Worm (Caenorhabditis elegans): ENCODE measurements around the gene C44H4.6.

C44H4.6 gene

DNA sequence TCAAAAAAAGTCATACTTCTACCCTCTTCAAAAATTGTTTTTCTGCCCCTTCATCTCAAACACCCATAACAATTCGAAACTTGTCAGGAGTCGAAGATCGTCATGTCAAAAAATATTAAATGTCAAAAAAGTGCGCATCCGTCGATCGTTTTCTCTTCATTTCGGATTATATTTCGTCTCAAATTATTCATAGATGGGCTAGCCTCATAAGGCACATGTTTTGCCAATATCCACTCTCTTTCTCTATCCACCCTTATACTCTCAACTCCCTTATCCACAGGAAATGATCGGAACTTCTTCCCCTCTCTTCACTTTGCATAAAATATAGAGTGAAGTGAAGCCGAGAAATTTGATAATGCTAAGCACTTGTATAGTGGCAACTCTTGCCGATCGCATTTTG is 34.5 kb upstream of the C44H4.6 start:
- no peak for TF ChIP-seq syd-9 (tag; optimal IDR thresholded peaks at IDR 0.05)
- no peak for TF ChIP-seq mec-3 (tag; optimal IDR thresholded peaks at IDR 0.05; ENCODE audit: borderline replicate concordance)
- TF ChIP-seq unc-42 (tag; optimal IDR thresholded peaks at IDR 0.05): peak; percentile 47

DNA sequence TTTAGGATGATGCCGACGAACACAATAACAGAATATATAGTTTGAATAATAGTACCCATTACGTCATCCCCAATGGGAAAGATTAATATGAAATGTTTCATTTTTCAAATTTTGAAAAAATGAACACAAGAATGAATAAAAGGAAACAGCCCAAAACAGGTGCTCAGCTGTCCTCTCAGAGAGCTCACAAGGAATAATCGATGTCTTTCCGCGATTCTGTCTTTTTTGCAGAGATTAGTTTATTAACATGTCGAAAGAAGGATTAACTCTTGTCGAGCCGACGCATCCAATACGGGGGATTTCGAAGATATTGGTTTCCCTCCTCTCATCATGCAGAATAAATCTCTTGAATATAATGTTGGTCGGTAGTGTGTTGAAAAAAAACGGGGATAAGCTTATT is 29.7 kb upstream of the C44H4.6 start, which contains the start of gene F54E4.2:
F54E4.2 (minus strand) TSS at position 101 of the 400 bp plus-strand sequence.
- TF ChIP-seq madf-2 (tag; optimal IDR thresholded peaks at IDR 0.05) (no peak), ceh-22 (tag; optimal IDR thresholded peaks at IDR 0.05) (no peak), eyg-1 (tag; optimal IDR thresholded peaks at IDR 0.05) (no peak), pros-1 (tag; optimal IDR thresholded peaks at IDR 0.05) (no peak), ceh-14 (tag; optimal IDR thresholded peaks at IDR 0.05) (no peak), hlh-6 (tag; optimal IDR thresholded peaks at IDR 0.05) (no peak), hlh-30 (tag; optimal IDR thresholded peaks at IDR 0.05; ENCODE audit: insufficient read depth) (no peak), ceh-34 (tag; optimal IDR thresholded peaks at IDR 0.05) (no peak), npax-4 (tag; optimal IDR thresholded peaks at IDR 0.05) (no peak)

DNA sequence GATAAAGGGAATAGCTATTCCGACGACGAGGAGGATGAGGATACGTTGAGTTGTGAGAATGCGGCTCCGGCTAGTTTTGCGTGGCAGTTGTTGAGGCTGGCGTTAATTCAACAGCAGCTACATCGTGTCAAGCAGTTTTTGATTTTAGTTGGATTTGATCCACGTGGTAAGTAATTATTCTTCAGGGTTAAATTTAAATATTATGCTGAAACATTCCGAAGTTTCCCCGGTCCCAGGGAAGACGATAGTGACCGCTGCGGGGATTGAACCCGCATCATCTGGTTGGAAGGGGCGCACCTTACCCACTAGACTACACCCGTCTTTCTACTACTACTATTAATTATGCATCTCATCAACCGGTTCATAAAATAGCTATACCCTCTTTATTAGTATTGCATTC is 22.1 kb upstream of the C44H4.6 start:
- TF ChIP-seq fkh-10 (GFP tag; optimal IDR thresholded peaks at IDR 0.05): no peak
- no peak for TF ChIP-seq elt-4 (tag; optimal IDR thresholded peaks at IDR 0.05)
- no peak for TF ChIP-seq unc-86 (tag; optimal IDR thresholded peaks at IDR 0.05)
- TF ChIP-seq ceh-9 (tag; optimal IDR thresholded peaks at IDR 0.05): no peak
- no peak for TF ChIP-seq ceh-31 (tag; optimal IDR thresholded peaks at IDR 0.05)
- TF ChIP-seq T23F11.4 (GFP tag; optimal IDR thresholded peaks at IDR 0.05): no peak
- TF ChIP-seq K02D7.2 (tag; optimal IDR thresholded peaks at IDR 0.05): no peak
- no peak for TF ChIP-seq ceh-22 (tag; optimal IDR thresholded peaks at IDR 0.05)
- TF ChIP-seq nhr-232 (tag; optimal IDR thresholded peaks at IDR 0.05): no peak
- no peak for TF ChIP-seq sox-2 (GFP tag; IDR thresholded peaks at IDR 0.05)
- no peak for TF ChIP-seq tbx-7 (tag; optimal IDR thresholded peaks at IDR 0.05)
- TF ChIP-seq npax-4 (tag; optimal IDR thresholded peaks at IDR 0.05): no peak
- no peak for TF ChIP-seq tbx-2 (tag; optimal IDR thresholded peaks at IDR 0.05)
- no peak for TF ChIP-seq lin-11 (tag; optimal IDR thresholded peaks at IDR 0.05)
- TF ChIP-seq ttx-3 (tag; optimal IDR thresholded peaks at IDR 0.05): no peak
- TF ChIP-seq hlh-15 (tag; optimal IDR thresholded peaks at IDR 0.05): no peak
- no peak for TF ChIP-seq fax-1 (tag; optimal IDR thresholded peaks at IDR 0.05)
- TF ChIP-seq hlh-30 (tag; optimal IDR thresholded peaks at IDR 0.05; ENCODE audit: insufficient read depth): no peak
- no peak for TF ChIP-seq zip-5 (tag; optimal IDR thresholded peaks at IDR 0.05)
- no peak for TF ChIP-seq ceh-45 (GFP tag; IDR thresholded peaks at IDR 0.05)

DNA sequence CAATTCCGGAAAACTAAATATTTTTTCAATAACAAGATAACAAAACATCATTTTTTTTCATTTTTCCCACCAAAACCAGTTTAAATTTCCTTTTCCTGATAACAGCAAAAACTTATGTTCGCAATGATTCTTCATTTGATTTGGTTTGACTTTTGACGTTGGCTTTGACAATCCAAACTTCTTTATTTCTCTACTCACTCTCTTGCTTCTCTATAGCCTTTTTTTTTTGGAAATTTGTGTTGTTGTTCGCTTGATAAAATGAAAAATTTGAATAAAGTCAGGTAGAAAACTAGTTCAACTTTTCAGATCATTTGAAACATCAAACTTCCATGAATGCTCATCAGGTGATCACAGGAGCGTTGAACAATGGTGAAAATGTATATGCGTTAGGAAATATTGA is 11.9 kb upstream of the C44H4.6 start, which contains the start of gene rbc-1:
rbc-1 (plus strand) TSS at position 301 of the 400 bp plus-strand sequence.
- TF ChIP-seq ceh-19 (GFP tag; optimal IDR thresholded peaks at IDR 0.05) (no peak), nhr-232 (tag; optimal IDR thresholded peaks at IDR 0.05) (no peak)

DNA sequence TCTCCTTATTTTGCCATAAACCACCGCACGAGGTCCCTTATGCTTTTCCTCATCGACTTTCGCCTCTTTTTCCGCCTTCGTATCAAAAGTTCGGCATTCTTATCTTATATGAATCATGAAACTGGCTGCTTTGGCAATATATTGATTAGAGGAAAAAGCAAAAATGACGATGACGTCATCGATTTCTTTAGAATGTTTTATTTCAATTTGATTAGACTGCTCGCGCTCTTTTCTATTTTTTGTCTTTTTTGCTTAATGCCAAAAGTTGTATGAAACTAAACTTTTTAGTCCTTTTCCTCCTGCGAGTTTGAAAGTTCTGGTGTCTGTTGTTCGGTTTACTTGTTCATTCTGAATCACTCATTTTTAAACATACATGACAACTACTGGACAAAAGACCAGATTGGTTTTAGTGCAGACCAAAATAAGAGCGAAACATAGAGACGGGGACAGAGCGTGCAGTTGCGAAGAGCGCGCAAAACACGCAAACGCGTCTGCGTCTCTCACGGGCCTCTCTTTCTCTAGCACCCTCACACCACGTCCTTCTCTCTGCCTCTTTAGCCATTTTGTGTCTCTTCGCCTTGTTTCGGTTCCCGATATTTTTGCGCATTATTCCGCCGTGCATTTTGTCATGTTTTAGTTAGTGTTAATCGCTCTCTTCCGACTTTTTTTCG is 11.1 kb upstream of the C44H4.6 start:
- TF ChIP-seq nhr-232 (tag; optimal IDR thresholded peaks at IDR 0.05) (no peak), tbx-7 (tag; optimal IDR thresholded peaks at IDR 0.05) (no peak), ahr-1 (tag; optimal IDR thresholded peaks at IDR 0.05) (no peak), nhr-11 (tag; optimal IDR thresholded peaks at IDR 0.05) (no peak), dmd-4 (tag; optimal IDR thresholded peaks at IDR 0.05; ENCODE audit: borderline replicate concordance) (no peak), F13H6.1 (tag; optimal IDR thresholded peaks at IDR 0.05) (no peak), ceh-2 (tag; optimal IDR thresholded peaks at IDR 0.05) (no peak), ref-2 (tag; optimal IDR thresholded peaks at IDR 0.05) (peak; percentile 43), ceh-14 (tag; optimal IDR thresholded peaks at IDR 0.05) (no peak), hlh-30 (tag; optimal IDR thresholded peaks at IDR 0.05; ENCODE audit: insufficient read depth) (peak; percentile 21), npax-4 (tag; optimal IDR thresholded peaks at IDR 0.05) (no peak), C38D4.7 (GFP tag; optimal IDR thresholded peaks at IDR 0.05) (no peak), gmeb-2 (tag; optimal IDR thresholded peaks at IDR 0.05) (no peak), zip-5 (tag; optimal IDR thresholded peaks at IDR 0.05) (no peak), rnt-1 (tag; optimal IDR thresholded peaks at IDR 0.05) (no peak), pros-1 (tag; optimal IDR thresholded peaks at IDR 0.05) (peak; percentile 1), madf-2 (tag; optimal IDR thresholded peaks at IDR 0.05) (no peak), nfya-1 (tag; optimal IDR thresholded peaks at IDR 0.05) (peak; percentile 45), C08G9.2 (tag; optimal IDR thresholded peaks at IDR 0.05) (no peak), ceh-22 (tag; optimal IDR thresholded peaks at IDR 0.05) (no peak), tbx-2 (tag; optimal IDR thresholded peaks at IDR 0.05) (peak; percentile 57), ttx-3 (tag; optimal IDR thresholded peaks at IDR 0.05) (no peak), ceh-6 (GFP tag; optimal IDR thresholded peaks at IDR 0.05) (no peak), unc-55 (GFP tag; optimal IDR thresholded peaks at IDR 0.05) (peak; percentile 57)
